Fruit fly (Drosophila melanogaster): Measurements from ENCODE around the gene CG14543.

The CG14543 gene

DNA sequence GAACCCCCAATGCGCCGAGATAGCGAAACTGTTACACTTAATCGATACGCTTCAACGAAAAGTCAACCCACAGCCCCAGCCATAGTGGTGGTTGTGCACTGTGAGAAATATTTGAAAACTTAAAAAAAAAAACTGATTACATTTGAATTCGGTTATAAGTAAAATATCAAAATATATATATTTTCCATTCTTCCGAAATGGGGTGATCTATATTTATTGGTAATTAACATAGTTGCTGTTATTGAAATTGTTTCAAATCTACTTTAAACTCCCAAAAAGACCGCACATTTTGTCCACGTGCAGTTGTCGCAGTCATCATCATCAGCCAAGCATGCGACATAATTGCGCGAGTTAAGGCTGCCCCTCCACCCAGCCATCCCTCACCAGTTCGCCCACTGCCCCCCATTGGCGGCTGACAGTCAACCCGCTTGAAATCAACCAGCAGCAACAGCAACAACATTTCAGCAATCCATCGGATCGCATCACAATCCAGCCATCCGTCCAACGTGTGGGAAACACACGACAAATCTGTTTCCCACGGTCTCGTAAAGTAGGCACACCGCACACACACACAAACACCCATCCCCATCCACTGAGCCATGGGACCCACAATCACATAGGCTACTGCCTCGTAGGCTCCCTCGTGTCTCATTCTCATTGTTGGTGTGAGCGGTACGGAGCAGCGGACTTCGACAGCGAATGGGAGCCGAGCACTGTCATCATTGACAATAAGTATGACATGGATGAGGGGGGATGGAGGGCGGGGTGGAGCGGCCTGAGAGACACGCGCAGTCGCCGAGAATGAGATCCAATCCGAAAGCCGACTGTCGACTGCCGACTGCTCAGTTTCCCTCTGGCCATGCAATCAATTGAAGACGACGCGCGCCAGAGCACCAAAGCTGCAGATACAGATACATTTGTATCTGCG is 35.9 kb upstream of the CG14543 start (continued):
- TF ChIP-seq CG9727 (GFP tag; optimal IDR thresholded peaks at IDR 0.05) (peak; percentile 63), CG3407 (GFP tag; optimal IDR thresholded peaks at IDR 0.05) (peak; percentile 62), lmd (GFP tag; IDR thresholded peaks at IDR 0.05) (peak; percentile 63), CG3281 (GFP tag; optimal IDR thresholded peaks at IDR 0.05) (peak; percentile 71), CG13424 (tag; optimal IDR thresholded peaks at IDR 0.05) (peak; percentile 72), CG15269 (tag; optimal IDR thresholded peaks at IDR 0.05) (peak; percentile 72), CG5245 (GFP tag; optimal IDR thresholded peaks at IDR 0.05) (peak; percentile 52), sqz (GFP tag; optimal IDR thresholded peaks at IDR 0.05) (peak; percentile 33), CG12744 (GFP tag; optimal IDR thresholded peaks at IDR 0.05) (no peak), CG14441 (GFP tag; IDR thresholded peaks at IDR 0.05) (peak; percentile 64), cg (GFP tag; optimal IDR thresholded peaks at IDR 0.05) (peak; percentile 85), fd96Cb (tag; optimal IDR thresholded peaks at IDR 0.05) (peak; percentile 77), oc (tag; optimal IDR thresholded peaks at IDR 0.05) (no peak), CG13287 (GFP tag; IDR thresholded peaks at IDR 0.05; ENCODE audit: partially characterized antibody) (peak; percentile 34; the same call in 1 of the 2 replicates), Ssrp (tag; optimal IDR thresholded peaks at IDR 0.05) (peak; percentile 76), BtbVII (GFP tag; optimal IDR thresholded peaks at IDR 0.05) (peak; percentile 54), nerfin-1 (tag; optimal IDR thresholded peaks at IDR 0.05) (peak; percentile 44), nmo (GFP tag; optimal IDR thresholded peaks at IDR 0.05) (peak; percentile 66), mld (GFP tag; IDR thresholded peaks at IDR 0.05; ENCODE audit: partially characterized antibody) (no peak), tap (tag; optimal IDR thresholded peaks at IDR 0.05) (peak; percentile 1), ftz-f1 (GFP tag; optimal IDR thresholded peaks at IDR 0.05) (peak; percentile 81), bcd (GFP tag; optimal IDR thresholded peaks at IDR 0.05) (peak; percentile 64), CG2120 (GFP tag; optimal IDR thresholded peaks at IDR 0.05) (peak; percentile 43), CG17186 (GFP tag; optimal IDR thresholded peaks at IDR 0.05) (no peak), Abd-B (GFP tag; optimal IDR thresholded peaks at IDR 0.05) (peak; percentile 22), CG12071 (GFP tag; optimal IDR thresholded peaks at IDR 0.05) (no peak), CG16815 (GFP tag; optimal IDR thresholded peaks at IDR 0.05) (peak; percentile 49), dpn (GFP tag; optimal IDR thresholded peaks at IDR 0.05) (peak in 1 of 2 experiments; percentile 23), CG2129 (GFP tag; IDR thresholded peaks at IDR 0.05; ENCODE audit: partially characterized antibody) (no peak), CG1603 (tag; optimal IDR thresholded peaks at IDR 0.05) (peak; percentile 54), org-1 (GFP tag; optimal IDR thresholded peaks at IDR 0.05) (peak; percentile 60), Mes4 (GFP tag; optimal IDR thresholded peaks at IDR 0.05) (no peak), CG13894 (tag; optimal IDR thresholded peaks at IDR 0.05) (peak; percentile 16), salm (tag; optimal IDR thresholded peaks at IDR 0.05) (peak; percentile 69), CG7372 (GFP tag; IDR thresholded peaks at IDR 0.05) (peak; percentile 25; the same call in 1 of the 2 replicates), B-H2 (GFP tag; optimal IDR thresholded peaks at IDR 0.05) (no peak), gsb-n (tag; optimal IDR thresholded peaks at IDR 0.05) (peak; percentile 58), CG12104 (GFP tag; optimal IDR thresholded peaks at IDR 0.05) (peak; percentile 45), HLHmδ (GFP tag; optimal IDR thresholded peaks at IDR 0.05) (peak; percentile 99)
